In the genomic region with DNA sequence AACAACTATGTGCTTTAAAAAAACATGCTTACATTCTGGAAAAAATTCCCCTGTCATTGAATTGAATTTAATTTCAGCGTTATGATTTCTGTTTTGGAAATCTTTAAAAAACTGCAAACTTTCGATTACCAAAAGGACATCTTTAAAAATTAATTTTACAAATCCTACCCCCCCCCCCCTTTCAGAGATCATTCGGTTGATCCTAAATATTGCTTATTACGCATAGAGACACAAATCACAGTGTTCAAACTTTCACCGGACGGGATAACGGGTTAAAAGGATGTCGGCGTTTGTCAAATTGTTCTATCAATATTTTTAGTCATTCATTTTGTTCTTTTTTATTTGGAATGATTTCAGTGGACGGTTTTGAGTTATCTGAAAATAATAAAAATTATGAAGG, we compare ENCODE assay signal across 2 worm cellular contexts.
TF ChIP-seq lines count a peak whose summit lies in the region.

A gene (plus strand): TSS at position 301 of the 400 bp plus-strand sequence.

TF ChIP-seq in whole organism, L1 larva, 84 proteins besides CTCF, POLR2A, EP300 and RAD21:
- TF ChIP-seq lin-14 (GFP tag; optimal IDR thresholded peaks at IDR 0.05; lab: Kevin White, UChicago) (no peak), efl-1 (optimal IDR thresholded peaks at IDR 0.05; lab: Kevin White, UChicago) (no peak), efl-1 (GFP tag; optimal IDR thresholded peaks at IDR 0.05 in 1 of 2; lab: Kevin White, UChicago) (peak in 1 of 2 experiments; percentile 43), aha-1 (tag; optimal IDR thresholded peaks at IDR 0.05; lab: Kevin White, UChicago) (no peak), pag-3 (tag; optimal IDR thresholded peaks at IDR 0.05; lab: Kevin White, UChicago; ENCODE audit: borderline replicate concordance, insufficient read depth) (no peak), nhr-28 (tag; optimal IDR thresholded peaks at IDR 0.05; lab: Kevin White, UChicago) (no peak), F16B12.6 (tag; optimal IDR thresholded peaks at IDR 0.05; lab: Kevin White, UChicago) (no peak), C34B4.2 (tag; optimal IDR thresholded peaks at IDR 0.05; lab: Kevin White, UChicago) (no peak), blmp-1 (tag; optimal IDR thresholded peaks at IDR 0.05; lab: Kevin White, UChicago) (peak; percentile 33), jun-1 (tag; optimal IDR thresholded peaks at IDR 0.05; lab: Kevin White, UChicago) (no peak)

TF ChIP-seq in whole organism, L4 larva, 104 proteins besides CTCF, POLR2A, EP300 and RAD21:
- TF ChIP-seq aha-1 (tag; lab: Kevin White, UChicago) (peak; percentile 37), zip-2 (tag; optimal IDR thresholded peaks at IDR 0.05; lab: Kevin White, UChicago) (no peak), snpc-4 (tag; optimal IDR thresholded peaks at IDR 0.05; lab: Kevin White, UChicago) (no peak)
